In genomic region chr2L:9685993-9686392, dm6 we compare ENCODE assay signal across 4 fruit fly cellular contexts.
A peak's percentile ranks its signal among the peaks of the same experiment; 100 is the strongest.
TF ChIP-seq lines count a peak whose summit lies in the region.

No protein-coding gene starts in this region.

- no peak for TF ChIP-seq CTCF in whole organism, embryonic (GFP tag; optimal IDR thresholded peaks at IDR 0.05; lab: Kevin White, UChicago)

TF ChIP-seq in whole organism, adult, 20 proteins besides CTCF, POLR2A, EP300 and RAD21:
- TF ChIP-seq CG12768 (GFP tag; optimal IDR thresholded peaks at IDR 0.05; lab: Kevin White, UChicago) (peak; percentile 13), Hr96 (GFP tag; optimal IDR thresholded peaks at IDR 0.05; lab: Kevin White, UChicago) (no peak)
TF ChIP-seq in whole organism, adult: peak in this region for 1.

TF ChIP-seq in whole organism, embryonic, 481 proteins besides CTCF, POLR2A, EP300 and RAD21 (continues in another document):
- TF ChIP-seq CG10543 (GFP tag; optimal IDR thresholded peaks at IDR 0.05; lab: Kevin White, UChicago) (peak; percentile 24), chinmo (GFP tag; IDR thresholded peaks at IDR 0.05; lab: Robert Waterston, UW; ENCODE audit: partially characterized antibody) (peak; percentile 76; the same call in 2 of the 4 replicates), ftz-f1 (GFP tag; optimal IDR thresholded peaks at IDR 0.05; lab: Kevin White, UChicago) (no peak), H15 (GFP tag; IDR thresholded peaks at IDR 0.05; lab: Robert Waterston, UW) (0 out of 3 replicates have a peak, but pooled peaks have one; percentile 41), Rfx (GFP tag; IDR thresholded peaks at IDR 0.05; lab: Robert Waterston, UW) (0 out of 2 replicates have a peak, but pooled peaks have one; percentile 36), ato (GFP tag; IDR thresholded peaks at IDR 0.05; lab: Robert Waterston, UW; ENCODE audit: partially characterized antibody) (no peak), so (GFP tag; IDR thresholded peaks at IDR 0.05; lab: Robert Waterston, UW) (peak; percentile 76; the same call in 1 of the 3 replicates), cg (GFP tag; optimal IDR thresholded peaks at IDR 0.05; lab: Kevin White, UChicago) (peak; percentile 22), sqz (GFP tag; optimal IDR thresholded peaks at IDR 0.05; lab: Kevin White, UChicago) (peak; percentile 62), sr (GFP tag; IDR thresholded peaks at IDR 0.05; lab: Robert Waterston, UW) (peak; percentile 81), Chrac-16 (GFP tag; optimal IDR thresholded peaks at IDR 0.05; lab: Kevin White, UChicago) (no peak), Dbx (GFP tag; IDR thresholded peaks at IDR 0.05; lab: Robert Waterston, UW) (no peak), ttk (GFP tag; IDR thresholded peaks at IDR 0.05; lab: Robert Waterston, UW) (no peak), Nf-YB (GFP tag; optimal IDR thresholded peaks at IDR 0.05; lab: Kevin White, UChicago) (no peak), CG1602 (GFP tag; optimal IDR thresholded peaks at IDR 0.05; lab: Kevin White, UChicago) (no peak), crol (GFP tag; IDR thresholded peaks at IDR 0.05; lab: Robert Waterston, UW) (peak; percentile 2; the same call in 1 of the 2 replicates), CG3995 (GFP tag; optimal IDR thresholded peaks at IDR 0.05; lab: Kevin White, UChicago) (no peak), CG17359 (tag; optimal IDR thresholded peaks at IDR 0.05; lab: Kevin White, UChicago) (no peak), CG2875 (GFP tag; optimal IDR thresholded peaks at IDR 0.05; lab: Kevin White, UChicago) (no peak), sug (tag; optimal IDR thresholded peaks at IDR 0.05; lab: Kevin White, UChicago) (peak; percentile 17), CG1603 (tag; optimal IDR thresholded peaks at IDR 0.05; lab: Kevin White, UChicago) (no peak), Pdp1 (GFP tag; optimal IDR thresholded peaks at IDR 0.05; lab: Kevin White, UChicago) (peak in 1 of 2 experiments; percentile 84), Med (GFP tag; lab: Kevin White, UChicago) (no peak), CG9437 (GFP tag; optimal IDR thresholded peaks at IDR 0.05; lab: Kevin White, UChicago) (no peak), dysf (GFP tag; IDR thresholded peaks at IDR 0.05; lab: Robert Waterston, UW) (no peak), CG12659 (GFP tag; optimal IDR thresholded peaks at IDR 0.05; lab: Kevin White, UChicago) (no peak), ci (GFP tag; IDR thresholded peaks at IDR 0.05; lab: Robert Waterston, UW) (0 out of 3 replicates have a peak, but pooled peaks have one; percentile 33), Dad (GFP tag; optimal IDR thresholded peaks at IDR 0.05; lab: Kevin White, UChicago) (no peak), gem (tag; optimal IDR thresholded peaks at IDR 0.05; lab: Kevin White, UChicago) (no peak)

TF ChIP-seq in whole organism, prepupa, 60 proteins besides CTCF, POLR2A, EP300 and RAD21:
- no peak for TF ChIP-seq eg (GFP tag; IDR thresholded peaks at IDR 0.05; lab: Robert Waterston, UW)
- TF ChIP-seq CG8319 (GFP tag; optimal IDR thresholded peaks at IDR 0.05; lab: Kevin White, UChicago) = no peak
- no peak for TF ChIP-seq lz (GFP tag; optimal IDR thresholded peaks at IDR 0.05; lab: Kevin White, UChicago)
- TF ChIP-seq CG3919 (GFP tag; optimal IDR thresholded peaks at IDR 0.05; lab: Kevin White, UChicago) = no peak
- peak; percentile 74 for TF ChIP-seq vri (GFP tag; optimal IDR thresholded peaks at IDR 0.05; lab: Kevin White, UChicago)
- TF ChIP-seq Blimp-1 (GFP tag; optimal IDR thresholded peaks at IDR 0.05; lab: Kevin White, UChicago) = no peak
- no peak for TF ChIP-seq acj6 (GFP tag; optimal IDR thresholded peaks at IDR 0.05; lab: Kevin White, UChicago)
- TF ChIP-seq CG6163 (GFP tag; IDR thresholded peaks at IDR 0.05; lab: Robert Waterston, UW) = no peak

TF ChIP-seq in whole organism, wandering third instar larva, 38 proteins besides CTCF, POLR2A, EP300 and RAD21:
- TF ChIP-seq Sp1 (GFP tag; optimal IDR thresholded peaks at IDR 0.05; lab: Kevin White, UChicago) (no peak), CrebA (GFP tag; optimal IDR thresholded peaks at IDR 0.05; lab: Kevin White, UChicago; ENCODE audit: borderline replicate concordance) (peak; percentile 9), woc (GFP tag; optimal IDR thresholded peaks at IDR 0.05; lab: Kevin White, UChicago) (no peak), br (GFP tag; optimal IDR thresholded peaks at IDR 0.05; lab: Kevin White, UChicago) (peak; percentile 12), brk (GFP tag; optimal IDR thresholded peaks at IDR 0.05; lab: Kevin White, UChicago) (peak; percentile 4), Hr83 (GFP tag; optimal IDR thresholded peaks at IDR 0.05; lab: Kevin White, UChicago; ENCODE audit: poor library complexity, severe bottlenecking) (no peak), tai (GFP tag; optimal IDR thresholded peaks at IDR 0.05; lab: Kevin White, UChicago) (no peak)
